Fruit fly (Drosophila melanogaster) whole organism, prepupa: ENCODE data around the gene Rassf.

Source experiments
- CG11902 ChIP-seq: fragments of 200-800 bp; sonication (Bioruptor generic); optimal IDR thresholded peaks from 3 replicates; lab custom pipeline; 2016; ENCODE audit warnings: missing biosample characterization, missing genetic modification characterization
- CG8319 ChIP-seq: fragments of 200-800 bp; sonication (Bioruptor generic); optimal IDR thresholded peaks from 3 replicates; lab custom pipeline; 2016; ENCODE audit warnings: missing biosample characterization, missing genetic modification characterization
- Hr38 ChIP-seq: sonication (Bioruptor generic); optimal IDR thresholded peaks from 2 replicates; lab custom pipeline; 2016; ENCODE audit warnings: missing biosample characterization, missing genetic modification characterization
- Hr4 ChIP-seq: fragments of 200-800 bp; sonication (Bioruptor generic); optimal IDR thresholded peaks from 3 replicates; lab custom pipeline; 2016; ENCODE audit warnings: missing biosample characterization, missing genetic modification characterization
- Smox ChIP-seq: fragments of 200-800 bp; sonication (Bioruptor generic); optimal IDR thresholded peaks from 3 replicates; lab custom pipeline; 2016; ENCODE audit warnings: missing biosample characterization, missing genetic modification characterization
- Sox15 ChIP-seq: fragments of 200-800 bp; sonication (Bioruptor generic); optimal IDR thresholded peaks from 3 replicates; lab custom pipeline; 2016; ENCODE audit warnings: missing biosample characterization, missing genetic modification characterization
- spab ChIP-seq: fragments of 200-800 bp; sonication (Bioruptor generic); optimal IDR thresholded peaks from 2 replicates; lab custom pipeline; 2017; ENCODE audit warnings: missing biosample characterization, mild to moderate bottlenecking, missing genetic modification characterization, missing genetic modification reagents
- ss ChIP-seq, 2 experiments: fragments of 200-800 bp; sonication (Bioruptor generic); optimal IDR thresholded peaks; 2 replicates in 1 of 2; 3 replicates in 1 of 2; lab custom pipeline; 2017 to 2018; ENCODE audit warnings: mild to moderate bottlenecking in 2 of 2, missing biosample characterization in 2 of 2, missing genetic modification characterization in 2 of 2, moderate library complexity in 1 of 2

- TF ChIP-seq ss (GFP tag; optimal IDR thresholded peaks at IDR 0.05; lab: Kevin White, UChicago) (no peak), CG8319 (GFP tag; lab: Kevin White, UChicago) (no peak), CG11902 (GFP tag; lab: Kevin White, UChicago) (no peak), Hr4 (GFP tag; lab: Kevin White, UChicago) (no peak), spab (GFP tag; lab: Kevin White, UChicago) (no peak), Smox (GFP tag; lab: Kevin White, UChicago) (no peak), Hr38 (GFP tag; lab: Kevin White, UChicago) (no peak), Sox15 (GFP tag; lab: Kevin White, UChicago) (no peak)
These were observed 14.6 kb upstream of the Rassf start for dm6 chr3R:23132299-23132698.
